Worm (Caenorhabditis elegans): Measurements from ENCODE around the gene F13E9.11.

DNA sequence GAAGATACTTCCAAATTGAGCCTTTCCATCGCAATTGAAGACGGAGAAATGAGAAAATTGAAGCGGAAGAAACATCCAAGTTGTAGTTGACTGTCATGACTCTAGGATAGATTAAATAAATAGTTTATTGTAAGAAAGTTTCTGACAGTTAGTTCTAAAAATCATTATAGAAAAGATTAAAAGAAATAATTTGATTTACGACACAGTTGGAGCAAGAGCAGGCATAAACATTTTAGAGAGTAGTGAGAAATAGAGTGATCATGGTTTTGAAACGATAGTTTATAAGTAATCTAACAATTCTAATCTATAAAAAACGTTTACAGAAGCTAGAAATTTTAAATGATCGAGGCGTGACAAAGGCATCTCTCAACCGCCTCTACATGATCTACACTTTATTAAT, 36.8 kb downstream of the F13E9.11 start, which contains the start of gene best-15:
- TF ChIP-seq him-1 (tag; optimal IDR thresholded peaks at IDR 0.05) (no peak), W03F9.2 (tag; optimal IDR thresholded peaks at IDR 0.05) (no peak), dao-5 (tag; optimal IDR thresholded peaks at IDR 0.05) (no peak)

Data from whole organism, L4/young adult.